Worm (Caenorhabditis elegans): ENCODE measurements around the gene F11D11.12.

The F11D11.12 gene

ce11 chrV:18776245-18776737, 25.8 kb upstream of the F11D11.12 start, which contains the start of gene Y17D7B.4:
TSS of gene Y17D7B.4 (minus strand) at chrV:18776687.
- no peak for TF ChIP-seq mls-2 (tag; optimal IDR thresholded peaks at IDR 0.05)
- no peak for TF ChIP-seq drap-1 (GFP tag; optimal IDR thresholded peaks at IDR 0.05)

DNA sequence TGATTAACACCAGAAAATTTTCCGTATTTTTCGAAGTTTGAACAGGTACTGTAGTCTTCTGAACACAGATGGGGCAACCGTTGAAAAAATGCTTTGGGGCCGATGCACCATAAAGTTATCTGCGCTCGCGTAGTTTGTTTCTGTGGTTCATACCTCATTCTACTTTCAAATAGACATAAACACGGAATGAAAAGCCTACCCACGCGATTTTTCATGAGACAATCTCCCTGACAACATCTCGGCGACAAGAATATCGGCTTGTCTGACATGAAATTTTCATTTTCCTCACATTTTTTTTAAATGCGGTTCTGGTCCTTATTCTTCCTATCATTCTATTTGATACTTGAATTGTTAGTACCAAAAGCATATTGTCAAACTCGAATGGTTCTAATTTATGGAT, 22.3 kb upstream of the F11D11.12 start, which contains the start of gene clec-257:
TSS of gene clec-257 (plus strand) at position 301 of the 400 bp plus-strand sequence.
- no peak for TF ChIP-seq elt-1 (tag; optimal IDR thresholded peaks at IDR 0.05; ENCODE audit: borderline replicate concordance, insufficient read depth)
- TF ChIP-seq nhr-2 (tag; optimal IDR thresholded peaks at IDR 0.05): no peak
- TF ChIP-seq ceh-83 (GFP tag; optimal IDR thresholded peaks at IDR 0.05): no peak
- TF ChIP-seq mab-5 (tag; optimal IDR thresholded peaks at IDR 0.05): no peak
- TF ChIP-seq flh-1 (GFP tag; optimal IDR thresholded peaks at IDR 0.05): no peak
- no peak for TF ChIP-seq ceh-43 (GFP tag; optimal IDR thresholded peaks at IDR 0.05)
- TF ChIP-seq nhr-28 (tag; optimal IDR thresholded peaks at IDR 0.05): no peak
- no peak for TF ChIP-seq zip-8 (tag; optimal IDR thresholded peaks at IDR 0.05)
- no peak for TF ChIP-seq nhr-237 (tag; optimal IDR thresholded peaks at IDR 0.05)
- TF ChIP-seq lsy-2 (tag; optimal IDR thresholded peaks at IDR 0.05): no peak
- no peak for TF ChIP-seq mls-2 (tag; optimal IDR thresholded peaks at IDR 0.05)
- TF ChIP-seq ham-2 (GFP tag; optimal IDR thresholded peaks at IDR 0.05): no peak
- no peak for TF ChIP-seq tbx-8 (GFP tag; optimal IDR thresholded peaks at IDR 0.05)
- TF ChIP-seq sem-2 (GFP tag; optimal IDR thresholded peaks at IDR 0.05): no peak
- TF ChIP-seq lin-13 (tag; optimal IDR thresholded peaks at IDR 0.05): no peak

- TF ChIP-seq cnd-1 (tag; optimal IDR thresholded peaks at IDR 0.05) (no peak), ztf-11 (tag; optimal IDR thresholded peaks at IDR 0.05) (no peak), pha-4 (tag; optimal IDR thresholded peaks at IDR 0.05) (no peak), ceh-43 (GFP tag; optimal IDR thresholded peaks at IDR 0.05) (no peak), ceh-83 (GFP tag; optimal IDR thresholded peaks at IDR 0.05) (no peak), lin-32 (GFP tag; optimal IDR thresholded peaks at IDR 0.05) (no peak), nhr-237 (tag; optimal IDR thresholded peaks at IDR 0.05) (no peak), ceh-39 (tag; optimal IDR thresholded peaks at IDR 0.05) (no peak), nhr-76 (tag; optimal IDR thresholded peaks at IDR 0.05) (no peak), mab-5 (tag; optimal IDR thresholded peaks at IDR 0.05) (no peak), sptf-1 (tag; optimal IDR thresholded peaks at IDR 0.05) (no peak), unc-39 (tag; optimal IDR thresholded peaks at IDR 0.05) (no peak)
Observed at ce11 chrV:18771804-18772386, 21.4 kb upstream of the F11D11.12 start.

DNA sequence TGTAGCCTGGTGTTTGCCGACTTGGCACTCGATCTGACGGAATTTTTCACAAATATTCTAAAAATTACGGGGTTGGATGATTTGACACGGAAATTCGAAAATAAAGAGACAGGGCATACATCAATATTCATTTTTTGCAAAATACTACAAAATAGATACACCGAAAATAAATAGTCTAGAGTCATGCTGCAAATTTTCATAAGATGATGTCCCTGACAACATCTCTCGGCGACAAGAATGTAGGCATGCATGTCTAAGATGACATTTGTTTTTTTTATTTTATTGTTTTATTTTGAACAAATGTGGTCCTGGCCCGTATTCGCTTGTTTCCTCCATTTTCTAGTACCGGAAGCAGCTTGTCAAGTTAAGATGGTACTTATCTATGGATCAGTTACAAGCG, 20.9 kb upstream of the F11D11.12 start, which contains the start of gene clec-256:
TSS of gene clec-256 (plus strand) at position 301 of the 400 bp plus-strand sequence.
- TF ChIP-seq snpc-4 (tag; optimal IDR thresholded peaks at IDR 0.05) (no peak), nhr-2 (tag; optimal IDR thresholded peaks at IDR 0.05) (no peak), bed-3 (GFP tag; optimal IDR thresholded peaks at IDR 0.05) (no peak), ham-2 (GFP tag; optimal IDR thresholded peaks at IDR 0.05) (no peak), ces-1 (GFP tag; optimal IDR thresholded peaks at IDR 0.05) (no peak), hlh-1 (tag; optimal IDR thresholded peaks at IDR 0.05) (no peak)

ce11 chrV:18770623-18771022, 20.1 kb upstream of the F11D11.12 start, which contains the start of gene clec-255:
TSS of gene clec-255 (minus strand) at chrV:18770723.
- no peak for TF ChIP-seq hlh-1 (tag; optimal IDR thresholded peaks at IDR 0.05)
- no peak for TF ChIP-seq unc-39 (tag; optimal IDR thresholded peaks at IDR 0.05)
- TF ChIP-seq nhr-28 (tag; optimal IDR thresholded peaks at IDR 0.05): no peak
- no peak for TF ChIP-seq lsy-2 (tag; optimal IDR thresholded peaks at IDR 0.05)
- no peak for TF ChIP-seq elt-3 (tag; optimal IDR thresholded peaks at IDR 0.05)
- TF ChIP-seq ceh-43 (GFP tag; optimal IDR thresholded peaks at IDR 0.05): no peak
- no peak for TF ChIP-seq pha-4 (tag; optimal IDR thresholded peaks at IDR 0.05)
- TF ChIP-seq ceh-39 (tag; optimal IDR thresholded peaks at IDR 0.05): no peak
- no peak for TF ChIP-seq ces-1 (GFP tag; optimal IDR thresholded peaks at IDR 0.05)
- no peak for TF ChIP-seq nhr-76 (tag; optimal IDR thresholded peaks at IDR 0.05)
- no peak for TF ChIP-seq lin-32 (GFP tag; optimal IDR thresholded peaks at IDR 0.05)
- TF ChIP-seq cnd-1 (tag; optimal IDR thresholded peaks at IDR 0.05): no peak

DNA sequence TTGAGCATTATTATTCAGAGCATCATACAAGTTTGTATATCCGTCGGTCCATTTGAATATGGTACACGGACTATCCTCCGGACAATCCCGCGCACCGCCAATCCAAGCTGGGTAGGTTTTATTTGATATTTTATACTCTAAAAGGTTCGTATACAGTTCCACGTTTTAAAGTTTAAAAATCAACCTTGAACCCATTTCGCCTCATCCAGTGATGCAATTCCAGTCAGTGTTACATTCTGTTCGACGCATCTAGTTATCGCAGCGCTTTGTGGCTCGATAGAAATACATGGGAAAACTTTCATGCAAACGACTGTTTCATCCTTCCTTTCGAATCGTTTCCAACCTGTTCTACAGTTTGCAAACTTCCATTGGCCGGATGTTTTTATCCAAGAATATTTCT, 19.4 kb upstream of the F11D11.12 start:
- no peak for TF ChIP-seq ces-1 (GFP tag; optimal IDR thresholded peaks at IDR 0.05)
- TF ChIP-seq unc-62 (GFP tag; optimal IDR thresholded peaks at IDR 0.05): no peak
- TF ChIP-seq lin-13 (tag; optimal IDR thresholded peaks at IDR 0.05): no peak
- no peak for TF ChIP-seq unc-120 (tag; optimal IDR thresholded peaks at IDR 0.05; ENCODE audit: poor library complexity, severe bottlenecking)
- no peak for TF ChIP-seq mab-5 (tag; optimal IDR thresholded peaks at IDR 0.05)
- no peak for TF ChIP-seq bed-3 (GFP tag; optimal IDR thresholded peaks at IDR 0.05)
- TF ChIP-seq elt-1 (tag; optimal IDR thresholded peaks at IDR 0.05; ENCODE audit: borderline replicate concordance, insufficient read depth): no peak
- TF ChIP-seq flh-1 (GFP tag; optimal IDR thresholded peaks at IDR 0.05): no peak
- no peak for TF ChIP-seq snpc-4 (tag; optimal IDR thresholded peaks at IDR 0.05)
- TF ChIP-seq lin-32 (GFP tag; optimal IDR thresholded peaks at IDR 0.05): no peak
- no peak for TF ChIP-seq elt-3 (tag; optimal IDR thresholded peaks at IDR 0.05)
- TF ChIP-seq sptf-1 (tag; optimal IDR thresholded peaks at IDR 0.05): no peak
- no peak for TF ChIP-seq nhr-76 (tag; optimal IDR thresholded peaks at IDR 0.05)
- TF ChIP-seq sem-2 (GFP tag; optimal IDR thresholded peaks at IDR 0.05): no peak
- no peak for TF ChIP-seq unc-39 (tag; optimal IDR thresholded peaks at IDR 0.05)
- no peak for TF ChIP-seq hlh-1 (tag; optimal IDR thresholded peaks at IDR 0.05)
- TF ChIP-seq nhr-2 (tag; optimal IDR thresholded peaks at IDR 0.05): no peak
- TF ChIP-seq mep-1 (tag; optimal IDR thresholded peaks at IDR 0.05): no peak
- no peak for TF ChIP-seq drap-1 (GFP tag; optimal IDR thresholded peaks at IDR 0.05)
